Worm (Caenorhabditis elegans) whole organism, L1 larva: Measurements from ENCODE around the gene ahsa-1.
"Not testable (repeated sequence)": the region's sequence is repeated elsewhere in the genome, so short reads cannot be mapped to it uniquely, and the experiment has no call there.

Source experiments
- ceh-88 ChIP-seq: fragments of 200-800 bp; sonication (Bioruptor generic); IDR thresholded peaks from 2 replicates; pipeline ENCODE4 v1.3.6; 2022; ENCODE audit warnings: missing genetic modification characterization, missing compliant biosample characterization
- ces-1 ChIP-seq: fragments of 150-350 bp; optimal IDR thresholded peaks from 2 replicates; lab custom pipeline; 2014; ENCODE audit warnings: missing biosample characterization, missing genetic modification reagents, missing genetic modification characterization
- dpl-1 ChIP-seq, 3 experiments: fragments of 150-350 bp in 2 of 3; sonication (generic microtip) in 1 of 3; optimal IDR thresholded peaks; 2 replicates each; lab custom pipeline; 2014 to 2017; ENCODE audit warnings: missing biosample characterization in 3 of 3, missing genetic modification characterization in 3 of 3, missing genetic modification reagents in 3 of 3
- efl-1 ChIP-seq, 4 experiments: fragments of 150-350 bp; optimal IDR thresholded peaks in 3 of 4; peaks in 1 of 4; 1 replicate in 1 of 4; 2 replicates in 3 of 4; lab custom pipeline; 2014; ENCODE audit warnings: missing biosample characterization in 2 of 4, missing genetic modification characterization in 2 of 4, missing genetic modification reagents in 2 of 4
- egl-13 ChIP-seq: sonication (generic microtip); optimal IDR thresholded peaks from 2 replicates; lab custom pipeline; 2016; ENCODE audit warnings: missing genotype, missing genetic modification reagents, missing genetic modification characterization, missing compliant biosample characterization
- ets-5 ChIP-seq: fragments of 200-800 bp; sonication (Bioruptor generic); IDR thresholded peaks from 2 replicates; pipeline ENCODE4 v1.3.6; 2022; ENCODE audit warnings: missing genetic modification characterization, missing compliant biosample characterization
- fkh-10 ChIP-seq: sonication (generic microtip); optimal IDR thresholded peaks from 2 replicates; lab custom pipeline; 2017; ENCODE audit warnings: missing biosample characterization, missing genetic modification reagents, missing genetic modification characterization
- fkh-8 ChIP-seq: sonication (generic microtip); optimal IDR thresholded peaks from 2 replicates; lab custom pipeline; 2016; ENCODE audit warnings: mild to moderate bottlenecking, missing genetic modification characterization, missing compliant biosample characterization
- irx-1 ChIP-seq: sonication (generic microtip); optimal IDR thresholded peaks from 2 replicates; lab custom pipeline; 2016; ENCODE audit warnings: missing genetic modification characterization, missing compliant biosample characterization
- lsy-2 ChIP-seq, 2 experiments: fragments of 150-350 bp; optimal IDR thresholded peaks; 2 replicates each; lab custom pipeline; 2014; ENCODE audit warnings: missing biosample characterization in 2 of 2, missing genetic modification characterization in 2 of 2
- mep-1 ChIP-seq: fragments of 150-350 bp; optimal IDR thresholded peaks from 2 replicates; lab custom pipeline; 2014; ENCODE audit warnings: missing biosample characterization, missing genetic modification characterization
- nhr-11 ChIP-seq: fragments of 150-350 bp; optimal IDR thresholded peaks from 2 replicates; lab custom pipeline; 2014; ENCODE audit warnings: missing biosample characterization, missing genetic modification characterization
- nhr-20 ChIP-seq: sonication (generic microtip); optimal IDR thresholded peaks from 2 replicates; lab custom pipeline; 2016; ENCODE audit warnings: mild to moderate bottlenecking, missing genetic modification characterization, missing compliant biosample characterization
- nhr-85 ChIP-seq: sonication (generic microtip); peaks from one replicate; lab custom pipeline; 2016; ENCODE audit warnings: missing genetic modification characterization, inconsistent platforms, missing compliant biosample characterization
- snu-23 ChIP-seq: sonication (generic microtip); optimal IDR thresholded peaks from 2 replicates; lab custom pipeline; 2016; ENCODE audit warnings: missing genetic modification characterization, missing compliant biosample characterization
- tlp-1 ChIP-seq: fragments of 150-350 bp; optimal IDR thresholded peaks from 2 replicates; lab custom pipeline; 2014; ENCODE audit warnings: missing biosample characterization, missing genetic modification characterization
- unc-30 ChIP-seq: sonication (generic microtip); optimal IDR thresholded peaks from 2 replicates; lab custom pipeline; 2017; ENCODE audit warnings: missing biosample characterization, missing genetic modification characterization
- unc-98 ChIP-seq: fragments of 200-800 bp; sonication (Bioruptor generic); IDR thresholded peaks from 2 replicates; pipeline ENCODE4 v1.3.6; 2022; ENCODE audit warnings: missing genetic modification characterization, missing compliant biosample characterization

The ahsa-1 gene

DNA sequence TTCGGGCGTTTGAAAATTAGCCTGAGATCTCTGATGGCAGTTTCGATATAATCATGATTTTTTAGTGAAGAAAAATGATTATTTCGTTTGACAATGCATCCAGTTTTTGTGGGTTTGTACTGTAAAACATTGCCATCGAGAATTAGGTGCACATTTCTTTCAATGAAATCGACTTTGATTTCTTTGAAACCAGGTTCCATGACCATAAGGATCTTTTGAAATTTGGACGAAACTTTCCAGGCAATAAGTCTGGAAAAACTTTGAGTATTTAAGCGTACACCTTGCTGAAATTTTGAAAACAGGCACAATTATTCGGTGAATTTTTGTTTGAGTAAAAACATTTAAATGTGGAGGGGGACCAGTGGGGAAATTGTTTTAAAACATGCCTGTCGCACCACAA is 33.5 kb downstream of the ahsa-1 start:
- TF ChIP-seq mep-1 (tag; lab: Kevin White, UChicago) (no peak), fkh-10 (no peak), nhr-11 (tag; lab: Kevin White, UChicago) (no peak), unc-30 (tag; lab: Kevin White, UChicago) (no peak), tlp-1 (no peak), ces-1 (GFP tag; lab: Kevin White, UChicago) (no peak), unc-98 (GFP tag; lab: Robert Waterston, UW) (no peak), ets-5 (GFP tag; lab: Robert Waterston, UW) (no peak), nhr-20 (no peak), fkh-8 (tag; lab: Kevin White, UChicago) (no peak)
- TF ChIP-seq, all 84 proteins: peak for 0

DNA sequence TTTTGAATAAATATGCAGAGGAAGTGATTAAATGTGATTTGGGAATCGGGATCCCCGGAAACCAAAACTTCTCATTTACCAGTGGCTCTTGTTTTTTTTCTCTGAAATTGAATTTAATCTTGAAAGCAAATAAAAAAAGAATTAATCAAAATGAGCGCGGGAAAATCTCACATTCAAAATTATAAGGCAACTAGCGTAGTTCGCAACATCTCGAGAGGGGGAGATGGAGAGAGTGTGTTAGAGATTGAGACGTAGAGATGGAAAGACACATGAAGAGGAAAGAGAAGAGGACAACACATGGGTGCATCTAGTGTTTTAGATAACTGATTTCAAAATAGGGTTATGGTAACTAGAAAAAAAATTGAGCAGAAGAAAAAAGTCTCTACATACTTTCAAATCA is 37.1 kb downstream of the ahsa-1 start, which contains the start of gene sdc-3:
Gene sdc-3 (minus strand): TSS at position 101 of the 400 bp plus-strand sequence.
- TF ChIP-seq nhr-85 (tag; lab: Kevin White, UChicago) (peak; percentile 47), ets-5 (GFP tag; lab: Robert Waterston, UW) (no peak), egl-13 (tag; lab: Kevin White, UChicago) (no peak), efl-1 (optimal IDR thresholded peaks at IDR 0.05; lab: Kevin White, UChicago) (peak; percentile 1 to 39), efl-1 (GFP tag; optimal IDR thresholded peaks at IDR 0.05 in 1 of 2; lab: Kevin White, UChicago) (peak in 1 of 2 experiments; percentile 29), dpl-1 (GFP tag; optimal IDR thresholded peaks at IDR 0.05; lab: Kevin White, UChicago) (peak in 2 of 3 experiments; percentile 14 to 46), ceh-88 (GFP tag; lab: Robert Waterston, UW) (no peak), snu-23 (GFP tag; lab: Kevin White, UChicago) (no peak)

DNA sequence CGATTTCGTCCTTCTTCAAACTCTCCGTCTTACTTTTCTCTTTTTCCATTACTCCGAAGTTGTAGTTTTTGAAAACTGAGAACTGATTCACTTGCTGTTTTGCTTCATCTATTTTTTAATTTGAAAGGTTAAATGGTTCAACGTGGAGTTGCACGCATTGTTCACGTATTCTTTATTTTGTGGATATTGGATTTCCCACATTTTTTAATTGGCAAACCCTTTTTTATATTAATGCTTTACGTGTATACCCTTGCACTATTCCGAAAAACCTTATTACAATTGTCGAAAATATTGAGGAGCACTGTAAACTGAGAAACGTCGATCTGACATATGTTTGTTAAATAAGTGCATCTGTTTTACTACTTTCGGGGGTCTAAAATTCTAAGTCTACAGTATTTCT is 48.4 kb downstream of the ahsa-1 start, which contains the start of gene melo-3:
Gene melo-3 (minus strand): TSS at position 101 of the 400 bp plus-strand sequence.
- TF ChIP-seq nhr-85 (tag; lab: Kevin White, UChicago); lsy-2 (tag; optimal IDR thresholded peaks at IDR 0.05; lab: Kevin White, UChicago); irx-1 (tag; lab: Kevin White, UChicago): not testable (repeated sequence)
